Worm (Caenorhabditis elegans): Measurements from ENCODE around the gene T18D3.1.

Gene T18D3.1

DNA sequence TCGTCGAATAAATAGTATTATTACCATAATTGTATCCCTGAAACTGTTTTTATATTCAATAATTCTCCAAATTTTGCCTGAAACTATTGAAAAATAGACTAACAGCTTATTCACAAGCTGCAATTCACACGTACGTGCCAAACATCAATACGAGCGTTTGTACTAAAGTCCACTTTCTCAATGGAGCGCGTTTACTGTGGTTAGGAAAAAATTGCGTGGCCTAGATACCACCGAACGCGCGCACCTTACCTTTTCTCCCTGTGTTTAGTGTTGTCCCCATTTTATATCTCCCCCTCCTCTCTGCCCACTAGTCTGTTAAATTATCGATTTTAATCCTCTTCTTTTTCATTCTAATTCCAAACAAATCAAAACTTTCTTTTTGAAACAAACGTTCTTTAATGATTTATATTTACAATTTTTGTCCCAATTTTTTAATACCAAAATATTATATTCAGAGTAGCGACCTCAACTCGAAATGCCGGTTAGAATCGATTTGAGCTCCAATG is at the start of gene T18D3.1, which contains the start of gene T18D3.9:
Gene T18D3.1, plus strand, starts transcription at position 456 of the 506 bp plus-strand sequence.
Gene T18D3.9, minus strand, starts transcription at position 168 of the 506 bp plus-strand sequence.
- TF ChIP-seq W03F9.2 (tag; optimal IDR thresholded peaks at IDR 0.05) (no peak), dao-5 (tag; optimal IDR thresholded peaks at IDR 0.05) (no peak), him-1 (tag; optimal IDR thresholded peaks at IDR 0.05) (no peak)

ce11 chrX:12406037-12406436 is 48.5 kb upstream of the T18D3.1 start:
- TF ChIP-seq dao-5 (tag; optimal IDR thresholded peaks at IDR 0.05) (no peak), W03F9.2 (tag; optimal IDR thresholded peaks at IDR 0.05) (no peak), him-1 (tag; optimal IDR thresholded peaks at IDR 0.05) (no peak)

DNA sequence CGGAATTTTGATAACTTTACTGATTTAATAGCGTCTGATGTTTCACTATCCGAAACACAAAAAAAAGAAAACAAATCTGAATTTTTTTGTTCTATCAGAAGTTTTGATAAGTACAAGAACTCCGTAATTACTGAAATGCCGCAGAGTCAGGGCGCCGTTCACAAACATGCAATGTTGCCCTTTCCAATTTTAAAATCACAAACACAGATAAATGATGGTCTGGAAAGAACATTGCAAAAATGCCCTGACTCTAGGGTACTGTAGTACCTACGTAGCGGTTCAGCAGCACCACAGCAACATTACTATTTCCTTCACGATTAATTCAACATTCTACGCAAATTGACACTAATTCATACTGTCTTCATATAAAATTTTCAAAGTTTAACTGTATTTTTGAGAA is 48.0 kb upstream of the T18D3.1 start:
- TF ChIP-seq W03F9.2 (tag; optimal IDR thresholded peaks at IDR 0.05) (no peak), him-1 (tag; optimal IDR thresholded peaks at IDR 0.05) (no peak), dao-5 (tag; optimal IDR thresholded peaks at IDR 0.05) (no peak)

DNA sequence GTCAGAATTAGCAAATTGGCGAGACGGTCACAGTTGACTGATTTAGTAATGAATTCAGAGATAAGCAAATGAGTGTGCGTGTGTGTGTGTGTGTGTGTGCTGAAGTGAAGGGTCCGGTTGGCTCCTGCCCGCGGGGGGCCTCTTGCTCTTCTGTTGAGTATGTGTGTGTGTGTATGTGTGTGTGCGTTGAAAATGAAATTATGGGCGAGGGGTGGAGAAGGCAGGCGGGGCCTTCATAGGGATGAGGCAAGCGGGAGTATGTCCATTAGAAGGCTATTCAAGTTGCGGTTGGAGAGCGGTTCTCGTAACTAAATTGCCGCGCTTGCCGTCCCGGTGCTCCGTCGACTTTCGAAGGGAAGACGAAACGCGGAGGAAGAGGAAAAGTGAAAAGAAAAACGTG is 47.2 kb upstream of the T18D3.1 start:
- TF ChIP-seq dao-5 (tag; optimal IDR thresholded peaks at IDR 0.05) (no peak), him-1 (tag; optimal IDR thresholded peaks at IDR 0.05) (no peak), W03F9.2 (tag; optimal IDR thresholded peaks at IDR 0.05) (no peak)

DNA sequence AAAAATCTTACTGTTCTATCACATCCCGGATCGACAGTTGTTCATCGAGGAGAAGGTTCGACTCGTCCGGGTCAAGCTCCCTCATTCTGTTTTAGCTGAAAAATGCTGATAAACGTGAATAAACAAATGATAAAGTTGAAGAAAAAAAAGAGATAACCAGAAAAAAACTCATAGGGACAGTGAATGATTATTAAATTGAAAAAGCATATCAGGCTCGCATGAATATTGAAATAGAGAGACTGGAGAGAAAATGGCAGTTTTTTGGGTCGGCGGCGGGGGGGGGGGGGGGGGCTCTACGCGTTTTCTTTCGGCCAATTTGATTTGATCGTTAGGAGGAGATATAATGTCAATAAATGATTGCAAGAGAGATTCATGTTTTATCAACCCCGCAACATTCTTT is 40.6 kb upstream of the T18D3.1 start, which contains the start of gene lin-2:
Gene lin-2, minus strand, starts transcription at position 101 of the 400 bp plus-strand sequence.
- no peak for TF ChIP-seq dao-5 (tag; optimal IDR thresholded peaks at IDR 0.05)
- no peak for TF ChIP-seq him-1 (tag; optimal IDR thresholded peaks at IDR 0.05)
- TF ChIP-seq W03F9.2 (tag; optimal IDR thresholded peaks at IDR 0.05): no peak

- no peak for TF ChIP-seq him-1 (tag; optimal IDR thresholded peaks at IDR 0.05)
- no peak for TF ChIP-seq W03F9.2 (tag; optimal IDR thresholded peaks at IDR 0.05)
- no peak for TF ChIP-seq dao-5 (tag; optimal IDR thresholded peaks at IDR 0.05)
These were observed 38.7 kb upstream of the T18D3.1 start for ce11 chrX:12415832-12416231.

DNA sequence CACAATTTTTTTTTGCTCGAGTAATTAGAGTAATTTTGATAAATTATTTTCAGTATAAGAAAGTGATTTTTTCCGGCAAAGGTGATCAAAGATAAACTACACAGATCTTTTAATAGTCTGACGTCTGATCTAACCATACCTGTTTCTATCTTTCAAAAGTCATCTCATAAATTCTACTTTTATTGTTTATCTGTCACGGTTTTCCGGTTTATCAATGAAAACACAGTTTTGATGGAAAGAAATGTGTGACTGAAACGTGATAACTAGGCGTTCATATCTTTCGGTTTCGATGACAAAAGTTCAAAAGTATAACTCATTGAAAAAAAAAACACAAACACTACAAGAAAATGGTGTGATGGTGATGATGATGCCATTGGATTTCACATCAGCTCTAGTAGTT is 32.0 kb upstream of the T18D3.1 start:
- no peak for TF ChIP-seq W03F9.2 (tag; optimal IDR thresholded peaks at IDR 0.05)
- no peak for TF ChIP-seq him-1 (tag; optimal IDR thresholded peaks at IDR 0.05)
- no peak for TF ChIP-seq dao-5 (tag; optimal IDR thresholded peaks at IDR 0.05)

DNA sequence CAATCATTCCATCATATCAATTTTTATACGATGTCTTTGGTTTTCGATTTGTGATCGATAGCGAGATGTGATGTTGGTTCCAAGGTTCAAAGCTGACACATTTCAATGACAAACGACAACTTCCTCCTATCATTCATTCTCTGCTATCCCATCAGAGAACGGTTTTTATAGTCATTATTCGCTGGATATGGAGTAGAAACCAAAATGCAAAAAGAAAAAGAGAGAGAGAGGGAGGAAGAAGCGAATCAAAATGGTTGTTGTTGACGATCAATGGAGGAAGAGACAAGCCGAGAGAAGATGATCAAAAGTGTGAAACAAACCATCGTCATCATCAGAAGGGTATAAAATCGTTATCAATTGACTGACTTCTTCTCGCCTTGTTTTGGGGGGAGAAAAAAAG is 29.1 kb upstream of the T18D3.1 start, which contains the start of gene T24D3.2:
Gene T24D3.2, plus strand, starts transcription at position 304 of the 400 bp plus-strand sequence.
- TF ChIP-seq dao-5 (tag; optimal IDR thresholded peaks at IDR 0.05) (no peak), him-1 (tag; optimal IDR thresholded peaks at IDR 0.05) (no peak), W03F9.2 (tag; optimal IDR thresholded peaks at IDR 0.05) (no peak)

ce11 chrX:12430309-12430708 is 24.2 kb upstream of the T18D3.1 start, which contains the start of gene med-1:
Gene med-1 (plus strand): TSS chrX:12430609.
- TF ChIP-seq W03F9.2 (tag; optimal IDR thresholded peaks at IDR 0.05) (no peak), dao-5 (tag; optimal IDR thresholded peaks at IDR 0.05) (no peak), him-1 (tag; optimal IDR thresholded peaks at IDR 0.05) (no peak)

- no peak for TF ChIP-seq him-1 (tag; optimal IDR thresholded peaks at IDR 0.05)
- no peak for TF ChIP-seq dao-5 (tag; optimal IDR thresholded peaks at IDR 0.05)
- TF ChIP-seq W03F9.2 (tag; optimal IDR thresholded peaks at IDR 0.05): no peak
These were observed 20.5 kb upstream of the T18D3.1 start, which contains the start of gene tsct-1 for ce11 chrX:12434086-12434485. Gene tsct-1 (plus strand): TSS chrX:12434097.

DNA sequence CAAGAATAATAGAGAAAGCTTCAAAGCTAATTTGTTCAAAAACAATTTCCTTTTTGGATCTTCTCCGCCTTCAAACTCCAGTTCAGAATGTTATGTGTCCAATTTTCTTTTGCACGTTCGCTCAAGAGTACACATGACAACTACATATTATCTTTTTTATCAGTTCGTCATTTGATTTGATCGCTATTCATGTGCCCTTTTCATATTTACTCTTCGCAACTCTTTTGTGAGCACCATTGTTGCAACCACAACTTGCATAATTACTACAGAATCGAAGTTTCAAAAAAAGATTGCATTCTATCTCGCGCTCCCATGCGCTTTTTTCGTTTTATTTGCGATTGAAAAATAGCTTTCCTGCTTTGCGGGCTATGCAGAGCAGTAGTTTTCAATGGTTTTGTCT is 19.3 kb upstream of the T18D3.1 start:
- TF ChIP-seq W03F9.2 (tag; optimal IDR thresholded peaks at IDR 0.05): no peak
- TF ChIP-seq him-1 (tag; optimal IDR thresholded peaks at IDR 0.05): no peak
- no peak for TF ChIP-seq dao-5 (tag; optimal IDR thresholded peaks at IDR 0.05)

DNA sequence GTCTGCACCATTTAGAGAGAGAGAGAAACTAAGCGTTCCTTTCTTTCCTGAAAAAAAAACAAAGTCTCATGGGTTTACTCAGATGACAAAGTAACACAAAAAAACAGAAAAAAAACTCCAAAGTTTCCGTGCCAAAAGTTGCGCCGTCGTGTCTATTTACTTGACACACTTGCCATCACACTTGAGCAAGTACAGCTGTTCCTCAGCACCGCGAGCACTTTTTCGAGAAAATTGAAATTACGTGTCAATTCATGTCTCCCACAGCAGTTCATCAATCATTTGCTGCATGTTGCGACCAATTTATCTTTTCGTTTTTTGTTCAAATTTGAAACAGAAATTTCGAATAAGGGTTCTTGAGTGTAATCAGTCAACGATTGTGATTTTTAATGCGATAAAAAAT is 18.1 kb upstream of the T18D3.1 start:
- TF ChIP-seq dao-5 (tag; optimal IDR thresholded peaks at IDR 0.05): no peak
- no peak for TF ChIP-seq him-1 (tag; optimal IDR thresholded peaks at IDR 0.05)
- no peak for TF ChIP-seq W03F9.2 (tag; optimal IDR thresholded peaks at IDR 0.05)

DNA sequence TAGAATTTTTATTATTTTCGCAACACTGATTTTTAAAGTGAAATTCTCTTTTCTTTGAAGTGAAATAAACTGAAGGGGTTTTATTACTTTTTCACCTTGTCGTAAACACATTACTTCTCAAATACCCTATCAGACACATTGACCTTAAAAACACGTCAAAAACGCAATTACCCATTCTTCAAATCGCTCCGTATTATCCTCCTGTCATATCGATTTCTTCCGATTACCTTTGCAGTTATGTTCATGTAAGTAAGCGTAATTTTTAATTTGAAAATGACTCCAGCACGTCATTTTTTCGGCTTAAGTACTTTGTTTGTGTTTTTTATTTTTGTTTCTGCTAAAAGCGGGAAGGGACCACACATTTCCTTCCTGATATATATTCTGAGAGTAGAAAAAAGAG is 16.3 kb upstream of the T18D3.1 start:
- no peak for TF ChIP-seq W03F9.2 (tag; optimal IDR thresholded peaks at IDR 0.05)
- no peak for TF ChIP-seq him-1 (tag; optimal IDR thresholded peaks at IDR 0.05)
- no peak for TF ChIP-seq dao-5 (tag; optimal IDR thresholded peaks at IDR 0.05)

- TF ChIP-seq dao-5 (tag; optimal IDR thresholded peaks at IDR 0.05): no peak
These were observed 14.4 kb upstream of the T18D3.1 start for ce11 chrX:12439998-12440722.

DNA sequence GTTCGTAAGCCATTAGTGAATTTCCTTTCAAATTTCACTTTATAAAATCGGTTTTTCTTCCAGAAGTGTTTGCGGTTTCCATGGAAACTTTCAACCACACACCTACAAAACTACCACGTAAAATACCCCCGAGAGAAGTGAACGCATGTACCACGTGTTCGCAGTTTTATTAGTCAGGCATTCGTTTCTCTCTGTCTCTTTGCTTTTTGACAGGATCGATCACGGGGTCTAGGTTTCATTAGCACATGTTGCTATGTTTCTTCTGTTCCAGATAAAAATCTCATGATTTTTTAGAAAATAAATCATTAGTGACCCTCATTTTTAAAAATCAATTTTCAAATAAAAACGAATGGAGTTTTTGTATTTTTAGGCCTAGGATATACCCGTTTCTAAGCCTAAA is 10.1 kb upstream of the T18D3.1 start:
- no peak for TF ChIP-seq him-1 (tag; optimal IDR thresholded peaks at IDR 0.05)
- TF ChIP-seq W03F9.2 (tag; optimal IDR thresholded peaks at IDR 0.05): no peak
- TF ChIP-seq dao-5 (tag; optimal IDR thresholded peaks at IDR 0.05): no peak
